Fruit fly (Drosophila melanogaster) whole organism, prepupa: Measurements from ENCODE around the gene Gr93d.

Experiments used
- CG10669 ChIP-seq: fragments of 200-800 bp; sonication (Bioruptor generic); optimal IDR thresholded peaks from 3 replicates; lab custom pipeline; 2018; ENCODE audit warnings: missing biosample characterization, mild to moderate bottlenecking, missing genetic modification characterization, moderate library complexity
- CG11294 ChIP-seq: fragments of 200-800 bp; sonication (Bioruptor generic); IDR thresholded peaks from 2 replicates; pipeline ENCODE4 v1.3.6; 2022; ENCODE audit warnings: missing biosample characterization, missing genetic modification characterization
- CG11762 ChIP-seq: fragments of 200-800 bp; sonication (Bioruptor generic); optimal IDR thresholded peaks from 3 replicates; lab custom pipeline; 2016; ENCODE audit warnings: missing biosample characterization, missing genetic modification characterization; ENCODE audit not compliant: insufficient read depth
- CG11902 ChIP-seq: fragments of 200-800 bp; sonication (Bioruptor generic); optimal IDR thresholded peaks from 3 replicates; lab custom pipeline; 2016; ENCODE audit warnings: missing biosample characterization, missing genetic modification characterization
- CG15336 ChIP-seq: fragments of 200-800 bp; sonication (Bioruptor generic); IDR thresholded peaks from 2 replicates; pipeline ENCODE4 v1.3.6; 2022; ENCODE audit warnings: missing biosample characterization, missing genetic modification characterization
- CG16779 ChIP-seq: fragments of 200-800 bp; sonication (Bioruptor generic); optimal IDR thresholded peaks from 3 replicates; lab custom pipeline; 2017; ENCODE audit warnings: missing biosample characterization, mild to moderate bottlenecking, missing genetic modification characterization
- CG3032 ChIP-seq: fragments of 200-800 bp; optimal IDR thresholded peaks from 2 replicates; lab custom pipeline; 2019; ENCODE audit warnings: missing biosample characterization, mild to moderate bottlenecking, missing genetic modification characterization, moderate library complexity
- CG31627 ChIP-seq: fragments of 200-800 bp; sonication (Bioruptor generic); optimal IDR thresholded peaks from 3 replicates; lab custom pipeline; 2016; ENCODE audit warnings: missing biosample characterization, missing genetic modification characterization
- CG32006 ChIP-seq: fragments of 200-800 bp; sonication (Bioruptor generic); optimal IDR thresholded peaks from 3 replicates; lab custom pipeline; 2017; ENCODE audit warnings: missing biosample characterization, mild to moderate bottlenecking, missing genetic modification characterization
- CG34406 ChIP-seq: fragments of 200-800 bp; sonication (Bioruptor generic); optimal IDR thresholded peaks from 3 replicates; lab custom pipeline; 2016; ENCODE audit warnings: missing biosample characterization, missing genetic modification characterization
- CG3919 ChIP-seq: fragments of 200-800 bp; sonication (Bioruptor generic); optimal IDR thresholded peaks from 3 replicates; lab custom pipeline; 2016; ENCODE audit warnings: missing biosample characterization, missing genetic modification characterization
- CG4318 ChIP-seq: fragments of 200-800 bp; sonication (Bioruptor generic); optimal IDR thresholded peaks from 3 replicates; lab custom pipeline; 2017; ENCODE audit warnings: missing biosample characterization, mild to moderate bottlenecking, missing genetic modification characterization
- CG6276 ChIP-seq: fragments of 200-800 bp; sonication (Bioruptor generic); optimal IDR thresholded peaks from 2 replicates; lab custom pipeline; 2017; ENCODE audit warnings: missing biosample characterization, mild to moderate bottlenecking, missing genetic modification characterization
- CG6808 ChIP-seq: fragments of 200-800 bp; sonication (Bioruptor generic); optimal IDR thresholded peaks from 3 replicates; lab custom pipeline; 2017; ENCODE audit warnings: missing biosample characterization, missing genetic modification characterization, mild to moderate bottlenecking, moderate library complexity, missing genetic modification reagents
- CG6854 ChIP-seq: fragments of 200-800 bp; sonication (Bioruptor generic); optimal IDR thresholded peaks from 2 replicates; lab custom pipeline; 2017; ENCODE audit warnings: missing biosample characterization, mild to moderate bottlenecking, missing genetic modification characterization
- CG7368 ChIP-seq: fragments of 200-800 bp; sonication (Bioruptor generic); optimal IDR thresholded peaks from 3 replicates; lab custom pipeline; 2016; ENCODE audit warnings: missing biosample characterization, missing genetic modification characterization
- CG8119 ChIP-seq: fragments of 200-800 bp; sonication (Bioruptor generic); IDR thresholded peaks from 3 replicates; pipeline ENCODE4 v1.3.6; 2022; ENCODE audit warnings: missing biosample characterization, missing genetic modification characterization
- CG8319 ChIP-seq: fragments of 200-800 bp; sonication (Bioruptor generic); optimal IDR thresholded peaks from 3 replicates; lab custom pipeline; 2016; ENCODE audit warnings: missing biosample characterization, missing genetic modification characterization
- CG9139 ChIP-seq: fragments of 200-800 bp; sonication (Bioruptor generic); optimal IDR thresholded peaks from 3 replicates; lab custom pipeline; 2017; ENCODE audit warnings: missing biosample characterization, mild to moderate bottlenecking, missing genetic modification characterization
- Eip75B ChIP-seq: fragments of 200-800 bp; sonication (Bioruptor generic); optimal IDR thresholded peaks from 3 replicates; lab custom pipeline; 2016; ENCODE audit warnings: missing biosample characterization, missing genetic modification characterization
- Eip93F ChIP-seq: fragments of 200-800 bp; sonication (Bioruptor generic); optimal IDR thresholded peaks from 2 replicates; lab custom pipeline; 2016; ENCODE audit warnings: missing biosample characterization, mild to moderate bottlenecking, missing genetic modification characterization
- Ets96B ChIP-seq: fragments of 200-800 bp; optimal IDR thresholded peaks from 2 replicates; lab custom pipeline; 2019; ENCODE audit warnings: missing biosample characterization, mild to moderate bottlenecking, missing genetic modification characterization, moderate library complexity
- Gug ChIP-seq: fragments of 200-800 bp; sonication (Bioruptor generic); IDR thresholded peaks from 2 replicates; pipeline ENCODE4 v1.3.6; 2022; ENCODE audit warnings: missing biosample characterization, missing genetic modification characterization
- Hr38 ChIP-seq: sonication (Bioruptor generic); optimal IDR thresholded peaks from 2 replicates; lab custom pipeline; 2016; ENCODE audit warnings: missing biosample characterization, missing genetic modification characterization
- Hr39 ChIP-seq: fragments of 200-800 bp; sonication (Bioruptor generic); optimal IDR thresholded peaks from 2 replicates; lab custom pipeline; 2016; ENCODE audit warnings: missing biosample characterization, missing genetic modification characterization
- Hr4 ChIP-seq: fragments of 200-800 bp; sonication (Bioruptor generic); optimal IDR thresholded peaks from 3 replicates; lab custom pipeline; 2016; ENCODE audit warnings: missing biosample characterization, missing genetic modification characterization
- Lpt ChIP-seq: fragments of 200-800 bp; sonication (Bioruptor generic); optimal IDR thresholded peaks from 3 replicates; lab custom pipeline; 2016; ENCODE audit warnings: missing biosample characterization, missing genetic modification characterization
- Met ChIP-seq: fragments of 200-800 bp; sonication (Bioruptor generic); optimal IDR thresholded peaks from 3 replicates; lab custom pipeline; 2016; ENCODE audit warnings: missing biosample characterization, missing genetic modification characterization
- OdsH ChIP-seq: fragments of 200-800 bp; sonication (Bioruptor generic); optimal IDR thresholded peaks from 3 replicates; lab custom pipeline; 2016; ENCODE audit warnings: missing biosample characterization, missing genetic modification characterization
- Smox ChIP-seq: fragments of 200-800 bp; sonication (Bioruptor generic); optimal IDR thresholded peaks from 3 replicates; lab custom pipeline; 2016; ENCODE audit warnings: missing biosample characterization, missing genetic modification characterization
- Sox102F ChIP-seq: fragments of 200-800 bp; sonication (Bioruptor generic); optimal IDR thresholded peaks from 2 replicates; lab custom pipeline; 2016; ENCODE audit warnings: missing biosample characterization, mild to moderate bottlenecking, missing genetic modification characterization
- Sox14 ChIP-seq: fragments of 200-800 bp; sonication (Bioruptor generic); optimal IDR thresholded peaks from 3 replicates; lab custom pipeline; 2016; ENCODE audit warnings: missing biosample characterization, missing genetic modification characterization
- Sox15 ChIP-seq: fragments of 200-800 bp; sonication (Bioruptor generic); optimal IDR thresholded peaks from 3 replicates; lab custom pipeline; 2016; ENCODE audit warnings: missing biosample characterization, missing genetic modification characterization
- acj6 ChIP-seq: fragments of 200-800 bp; sonication (Bioruptor generic); optimal IDR thresholded peaks from 3 replicates; lab custom pipeline; 2016; ENCODE audit warnings: missing biosample characterization, missing genetic modification characterization
- dac ChIP-seq: fragments of 200-800 bp; sonication (Bioruptor generic); optimal IDR thresholded peaks from 2 replicates; lab custom pipeline; 2017; ENCODE audit warnings: missing biosample characterization, mild to moderate bottlenecking, missing genetic modification characterization
- dsx ChIP-seq: fragments of 200-800 bp; optimal IDR thresholded peaks from 3 replicates; lab custom pipeline; 2019; ENCODE audit warnings: missing biosample characterization, mild to moderate bottlenecking, missing genetic modification characterization, moderate library complexity; ENCODE audit not compliant: poor library complexity, severe bottlenecking
- fd59A ChIP-seq: fragments of 200-800 bp; sonication (Bioruptor generic); optimal IDR thresholded peaks from 2 replicates; lab custom pipeline; 2017; ENCODE audit warnings: missing biosample characterization, mild to moderate bottlenecking, missing genetic modification characterization, missing genetic modification reagents
- fd85E ChIP-seq: fragments of 200-800 bp; sonication (Bioruptor generic); optimal IDR thresholded peaks from 3 replicates; lab custom pipeline; 2016; ENCODE audit warnings: missing biosample characterization, missing genetic modification characterization
- fkh ChIP-seq: fragments of 200-800 bp; sonication (Bioruptor generic); optimal IDR thresholded peaks from 3 replicates; lab custom pipeline; 2017; ENCODE audit warnings: missing biosample characterization, mild to moderate bottlenecking, missing genetic modification characterization, moderate library complexity
- lz ChIP-seq: fragments of 200-800 bp; sonication (Bioruptor generic); optimal IDR thresholded peaks from 3 replicates; lab custom pipeline; 2016; ENCODE audit warnings: missing biosample characterization, missing genetic modification characterization
- pdm3 ChIP-seq: fragments of 200-800 bp; sonication (Bioruptor generic); optimal IDR thresholded peaks from 3 replicates; lab custom pipeline; 2016; ENCODE audit warnings: missing biosample characterization, missing genetic modification characterization
- ss ChIP-seq, 2 experiments: fragments of 200-800 bp; sonication (Bioruptor generic); optimal IDR thresholded peaks; 2 replicates in 1 of 2; 3 replicates in 1 of 2; lab custom pipeline; 2017 to 2018; ENCODE audit warnings: mild to moderate bottlenecking in 2 of 2, missing biosample characterization in 2 of 2, missing genetic modification characterization in 2 of 2, moderate library complexity in 1 of 2
- svp ChIP-seq: fragments of 200-800 bp; sonication (Bioruptor generic); peaks from one replicate; lab custom pipeline; 2016; ENCODE audit warnings: missing biosample characterization, missing genetic modification characterization
- topi ChIP-seq: fragments of 200-800 bp; sonication (Bioruptor generic); optimal IDR thresholded peaks from 3 replicates; lab custom pipeline; 2016; ENCODE audit warnings: missing biosample characterization, missing genetic modification characterization
- vri ChIP-seq: fragments of 200-800 bp; sonication (Bioruptor generic); optimal IDR thresholded peaks from 3 replicates; lab custom pipeline; 2016; ENCODE audit warnings: missing biosample characterization, mild to moderate bottlenecking, missing genetic modification characterization

Gr93d gene

DNA sequence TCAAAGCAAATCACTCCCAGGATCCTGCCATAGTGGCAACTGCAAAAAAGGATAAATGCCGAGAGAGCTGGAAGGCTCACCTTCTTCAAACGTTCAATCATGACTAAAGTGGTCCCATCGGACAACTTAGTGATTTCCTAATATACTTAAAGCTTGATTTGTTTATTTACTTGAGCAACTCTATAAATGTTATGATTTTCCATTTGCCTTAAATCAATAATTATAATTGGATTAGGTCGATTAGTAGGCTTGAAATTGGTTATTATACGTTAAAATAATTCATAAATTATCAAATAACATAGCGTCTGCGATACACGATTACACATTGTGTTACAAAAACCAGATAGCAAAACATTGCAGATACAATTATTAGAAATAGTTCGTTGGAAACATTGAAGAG is 1.3 kb downstream of the Gr93d start, which contains the start of gene Gr93c:
Gene Gr93c, minus strand, starts transcription at position 101 of the 400 bp plus-strand sequence.
- TF ChIP-seq CG3032 (tag; lab: Kevin White, UChicago) (no peak), CG32006 (GFP tag; lab: Kevin White, UChicago) (no peak), CG9139 (no peak), lz (GFP tag; lab: Kevin White, UChicago) (no peak), OdsH (no peak), CG3919 (GFP tag; lab: Kevin White, UChicago) (no peak), CG4318 (GFP tag; lab: Kevin White, UChicago) (no peak), Hr4 (no peak), Smox (GFP tag; lab: Kevin White, UChicago) (no peak)

DNA sequence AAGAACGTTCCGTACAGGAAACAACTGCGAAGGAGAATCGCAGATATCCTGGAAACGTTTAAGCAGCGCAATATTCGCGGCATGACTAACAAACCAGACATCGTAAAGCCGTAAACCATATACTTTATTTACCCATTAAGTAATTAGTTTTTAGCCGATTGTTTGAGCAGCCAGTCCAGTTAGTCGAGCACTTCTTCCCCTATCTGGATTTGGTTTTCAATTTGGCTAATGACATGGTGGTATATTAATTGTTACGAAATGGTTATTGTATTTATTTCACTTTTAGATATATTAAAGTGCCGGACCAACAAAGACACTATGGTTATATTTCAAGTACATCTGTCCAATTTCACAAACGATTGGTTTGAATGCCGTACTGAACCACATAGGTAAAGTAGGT is 2.8 kb downstream of the Gr93d start, which contains the start of gene Gr93b:
Gene Gr93b, minus strand, starts transcription at position 101 of the 400 bp plus-strand sequence.
- no peak for TF ChIP-seq dac (GFP tag; lab: Kevin White, UChicago)
- TF ChIP-seq CG6854 (GFP tag; lab: Kevin White, UChicago) = no peak
- no peak for TF ChIP-seq ss (GFP tag; optimal IDR thresholded peaks at IDR 0.05; lab: Kevin White, UChicago)

DNA sequence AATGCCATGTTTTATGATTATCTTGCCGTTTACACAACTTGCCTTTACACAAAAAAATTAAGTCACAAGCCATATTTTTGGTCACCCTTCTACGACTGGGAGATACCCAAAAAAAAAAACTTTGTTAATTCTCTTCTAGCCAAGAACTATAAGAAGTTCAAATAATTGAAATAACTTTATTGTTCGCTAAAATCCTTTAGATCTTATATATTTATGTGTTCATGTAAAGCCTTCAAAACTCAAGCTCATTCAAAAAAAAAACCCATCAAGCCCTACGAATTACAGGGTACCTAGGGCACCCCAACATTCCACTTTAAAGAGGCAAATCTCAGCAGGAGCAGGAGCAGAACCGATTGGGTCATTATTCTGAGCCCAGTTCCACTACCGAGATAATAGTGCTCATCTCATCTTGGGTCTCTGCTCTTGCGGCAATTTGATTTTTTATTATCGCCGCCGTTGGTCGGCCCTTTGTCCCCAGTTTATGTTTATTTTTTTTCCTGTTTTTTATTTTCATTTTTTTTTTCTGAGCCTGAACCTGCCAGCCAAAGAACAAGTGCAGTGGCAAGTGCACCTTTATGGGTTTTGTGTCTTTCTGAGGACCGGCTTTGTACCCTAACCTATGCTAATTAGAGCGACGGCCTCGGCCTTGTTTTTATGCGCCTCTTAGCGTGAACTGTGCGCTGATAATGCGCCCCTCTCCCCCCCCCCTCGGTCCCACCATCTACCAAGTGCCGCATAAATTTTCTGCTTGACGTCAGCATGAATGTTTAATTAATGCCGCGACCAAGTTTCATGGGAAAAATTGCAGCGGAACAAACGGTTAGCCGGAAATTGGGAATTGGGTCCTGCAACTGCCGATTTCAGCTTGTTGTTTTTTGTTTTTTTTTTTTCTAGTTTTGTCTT is 4.7 kb downstream of the Gr93d start:
- no peak for TF ChIP-seq CG8319 (GFP tag; lab: Kevin White, UChicago)
- no peak for TF ChIP-seq fd59A (GFP tag; lab: Kevin White, UChicago)
- TF ChIP-seq CG32006 (GFP tag; lab: Kevin White, UChicago) = no peak
- TF ChIP-seq Met = peak; percentile 32
- no peak for TF ChIP-seq fkh
- no peak for TF ChIP-seq OdsH
- TF ChIP-seq fd85E (GFP tag; lab: Kevin White, UChicago) = no peak
- TF ChIP-seq CG11902 = no peak
- peak; percentile 1 for TF ChIP-seq Sox14 (GFP tag; lab: Kevin White, UChicago)
- peak; percentile 32 for TF ChIP-seq topi (GFP tag; lab: Kevin White, UChicago)
- no peak for TF ChIP-seq Sox15 (GFP tag; lab: Kevin White, UChicago)
- TF ChIP-seq Ets96B (tag; lab: Kevin White, UChicago) = no peak
- TF ChIP-seq Smox (GFP tag; lab: Kevin White, UChicago) = peak; percentile 13
- TF ChIP-seq CG7368 (GFP tag; lab: Kevin White, UChicago) = no peak
- TF ChIP-seq Gug = no peak
- TF ChIP-seq CG34406 (GFP tag; lab: Kevin White, UChicago) = no peak
- TF ChIP-seq CG8119 = no peak
- TF ChIP-seq CG15336 (GFP tag; lab: Robert Waterston, UW) = no peak
- TF ChIP-seq dsx = no peak
- TF ChIP-seq Hr38 (GFP tag; lab: Kevin White, UChicago) = no peak
- no peak for TF ChIP-seq CG3032 (tag; lab: Kevin White, UChicago)
- no peak for TF ChIP-seq pdm3 (GFP tag; lab: Kevin White, UChicago)
- TF ChIP-seq Eip93F (GFP tag; lab: Kevin White, UChicago) = no peak
- no peak for TF ChIP-seq CG6854 (GFP tag; lab: Kevin White, UChicago)
- TF ChIP-seq CG10669 = peak; percentile 42
- no peak for TF ChIP-seq CG16779
- peak; percentile 71 for TF ChIP-seq svp
- no peak for TF ChIP-seq Lpt (GFP tag; lab: Kevin White, UChicago)
- peak; percentile 42 for TF ChIP-seq acj6 (GFP tag; lab: Kevin White, UChicago)
- no peak for TF ChIP-seq vri (GFP tag; lab: Kevin White, UChicago)
- peak; percentile 44 for TF ChIP-seq CG6808 (GFP tag; lab: Kevin White, UChicago)
- TF ChIP-seq ss (GFP tag; optimal IDR thresholded peaks at IDR 0.05; lab: Kevin White, UChicago) = peak; percentile 28
- peak; percentile 19 for TF ChIP-seq Hr39 (GFP tag; lab: Kevin White, UChicago)
- TF ChIP-seq Eip75B = peak; percentile 32
- TF ChIP-seq Sox102F (GFP tag; lab: Kevin White, UChicago) = no peak
- TF ChIP-seq lz (GFP tag; lab: Kevin White, UChicago) = peak; percentile 6
- peak; percentile 4 for TF ChIP-seq CG11762 (GFP tag; lab: Kevin White, UChicago)
- no peak for TF ChIP-seq CG6276 (GFP tag; lab: Kevin White, UChicago)
- TF ChIP-seq CG4318 (GFP tag; lab: Kevin White, UChicago) = no peak
- TF ChIP-seq CG31627 = peak; percentile 31
- no peak for TF ChIP-seq CG11294 (GFP tag; lab: Robert Waterston, UW)
